Worm (Caenorhabditis elegans) whole organism, L1 larva: ENCODE results near the gene srw-26.

Experiments used
- lin-35 ChIP-seq, 2 experiments: fragments of 150-350 bp; optimal IDR thresholded peaks; 2 replicates each; lab custom pipeline; 2014; ENCODE audit warnings: missing biosample characterization in 2 of 2, missing genetic modification characterization in 2 of 2, missing genetic modification reagents in 2 of 2
- skn-1 ChIP-seq: fragments of 150-350 bp; optimal IDR thresholded peaks from 2 replicates; lab custom pipeline; 2014; ENCODE audit warnings: missing biosample characterization, missing genetic modification characterization
- tbx-2 ChIP-seq: sonication (generic microtip); optimal IDR thresholded peaks from 2 replicates; lab custom pipeline; 2016; ENCODE audit warnings: missing genetic modification characterization, missing compliant biosample characterization
- unc-130 ChIP-seq: fragments of 150-350 bp; optimal IDR thresholded peaks from 2 replicates; lab custom pipeline; 2017; ENCODE audit warnings: missing biosample characterization, missing genetic modification characterization, inconsistent platforms
- unc-86 ChIP-seq: sonication (generic microtip); optimal IDR thresholded peaks from 2 replicates; lab custom pipeline; 2016; ENCODE audit warnings: missing genetic modification characterization, missing compliant biosample characterization
- ztf-11 ChIP-seq, 2 experiments: sonication (generic microtip); optimal IDR thresholded peaks; 2 replicates each; lab custom pipeline; 2016 to 2017; ENCODE audit warnings: missing genetic modification characterization in 2 of 2, missing biosample characterization in 1 of 2, missing compliant biosample characterization in 1 of 2
- ztf-4 ChIP-seq: fragments of 150-350 bp; optimal IDR thresholded peaks from 2 replicates; lab custom pipeline; 2014; ENCODE audit warnings: missing biosample characterization, missing genetic modification characterization

ce11 chrV:15887708-15888295, 44.5 kb downstream of the srw-26 start:
- TF ChIP-seq unc-86 = no peak
- no peak for TF ChIP-seq ztf-4
- TF ChIP-seq ztf-11 (tag; optimal IDR thresholded peaks at IDR 0.05; lab: Kevin White, UChicago) = no peak
- TF ChIP-seq lin-35 (GFP tag; optimal IDR thresholded peaks at IDR 0.05; lab: Kevin White, UChicago) = peak in 1 of 2 experiments; percentile 25
- no peak for TF ChIP-seq tbx-2 (tag; lab: Kevin White, UChicago)
- no peak for TF ChIP-seq unc-130
- no peak for TF ChIP-seq skn-1 (tag; lab: Kevin White, UChicago)
